Fruit fly (Drosophila melanogaster) whole organism, embryonic: ENCODE data around the gene Rbf.

Experiments used
- Abd-B ChIP-seq: fragments of 200-800 bp; sonication (Bioruptor generic); optimal IDR thresholded peaks from 2 replicates; lab custom pipeline; 2018; ENCODE audit warnings: missing biosample characterization, mild to moderate bottlenecking, missing genetic modification characterization, moderate library complexity
- Bteb2 ChIP-seq: fragments of 200-800 bp; sonication (Bioruptor generic); optimal IDR thresholded peaks from 2 replicates; lab custom pipeline; 2016; ENCODE audit warnings: missing biosample characterization, missing genetic modification characterization
- CG10274 ChIP-seq: fragments of 200-800 bp; sonication (Bioruptor generic); optimal IDR thresholded peaks from 3 replicates; lab custom pipeline; 2017; ENCODE audit warnings: missing biosample characterization, mild to moderate bottlenecking, missing genetic modification characterization
- CG10654 ChIP-seq: fragments of 200-800 bp; sonication (Bioruptor generic); optimal IDR thresholded peaks from 2 replicates; lab custom pipeline; 2016; ENCODE audit warnings: missing biosample characterization, missing genetic modification characterization
- CG11085 ChIP-seq: fragments of 200-800 bp; sonication (Bioruptor generic); IDR thresholded peaks from 2 replicates; pipeline ENCODE4 v1.3.6; 2022; ENCODE audit warnings: missing biosample characterization, missing genetic modification characterization
- CG12071 ChIP-seq: fragments of 200-800 bp; sonication (Bioruptor generic); optimal IDR thresholded peaks from 3 replicates; lab custom pipeline; 2018; ENCODE audit warnings: missing biosample characterization, mild to moderate bottlenecking, missing genetic modification characterization
- CG13123 ChIP-seq: fragments of 200-800 bp; sonication (Bioruptor generic); optimal IDR thresholded peaks from 2 replicates; lab custom pipeline; 2016; ENCODE audit warnings: missing biosample characterization, missing genetic modification characterization
- CG15601 ChIP-seq: fragments of 200-800 bp; sonication (Bioruptor generic); optimal IDR thresholded peaks from 3 replicates; lab custom pipeline; 2019; ENCODE audit warnings: missing biosample characterization, mild to moderate bottlenecking, missing genetic modification characterization, moderate library complexity
- CG1603 ChIP-seq: fragments of 200-800 bp; sonication (Bioruptor generic); optimal IDR thresholded peaks from 2 replicates; lab custom pipeline; 2019; ENCODE audit warnings: missing biosample characterization, mild to moderate bottlenecking, missing genetic modification characterization, moderate library complexity
- CG16815 ChIP-seq: fragments of 200-800 bp; sonication (Bioruptor generic); optimal IDR thresholded peaks from 3 replicates; lab custom pipeline; 2017; ENCODE audit warnings: missing biosample characterization, mild to moderate bottlenecking, missing genetic modification characterization
- CG17359 ChIP-seq: fragments of 200-800 bp; sonication (Bioruptor generic); optimal IDR thresholded peaks from 3 replicates; lab custom pipeline; 2018; ENCODE audit warnings: missing biosample characterization, mild to moderate bottlenecking, missing genetic modification characterization, moderate library complexity
- CG18011 ChIP-seq: fragments of 200-800 bp; sonication (Bioruptor generic); optimal IDR thresholded peaks from 2 replicates; lab custom pipeline; 2017; ENCODE audit warnings: missing biosample characterization, missing genetic modification characterization, mild to moderate bottlenecking, moderate library complexity, missing genotype
- CG30403 ChIP-seq: fragments of 200-800 bp; sonication (Bioruptor generic); optimal IDR thresholded peaks from 3 replicates; lab custom pipeline; 2016; ENCODE audit warnings: missing biosample characterization, missing genetic modification characterization
- CG31224 ChIP-seq: fragments of 200-800 bp; sonication (Bioruptor generic); IDR thresholded peaks from 2 replicates; pipeline ENCODE4 v1.3.6; 2022; ENCODE audit warnings: missing biosample characterization, missing genetic modification characterization
- CG4404 ChIP-seq: fragments of 200-800 bp; sonication (Bioruptor generic); IDR thresholded peaks from 2 replicates; pipeline ENCODE4 v1.3.6; 2022; ENCODE audit warnings: missing biosample characterization, missing genetic modification characterization
- CG5180 ChIP-seq: fragments of 200-800 bp; sonication (Bioruptor generic); optimal IDR thresholded peaks from 3 replicates; lab custom pipeline; 2017; ENCODE audit warnings: missing biosample characterization, missing genetic modification characterization, mild to moderate bottlenecking, moderate library complexity, missing genetic modification reagents
- CG5953 ChIP-seq: fragments of 200-800 bp; sonication (Bioruptor generic); IDR thresholded peaks from 2 replicates; pipeline ENCODE4 v1.3.6; 2022; ENCODE audit warnings: missing biosample characterization, missing genetic modification characterization
- CoRest ChIP-seq: fragments of 200-800 bp; sonication (Bioruptor generic); optimal IDR thresholded peaks from 3 replicates; lab custom pipeline; 2018; ENCODE audit warnings: missing biosample characterization, mild to moderate bottlenecking, missing genetic modification characterization, moderate library complexity
- Dip2 ChIP-seq: fragments of 200-800 bp; sonication (Bioruptor generic); IDR thresholded peaks from 2 replicates; pipeline ENCODE4 v1.3.6; 2022; ENCODE audit warnings: missing biosample characterization, missing genetic modification characterization
- ERR ChIP-seq: fragments of 200-800 bp; sonication (Bioruptor generic); optimal IDR thresholded peaks from 2 replicates; lab custom pipeline; 2016; ENCODE audit warnings: missing biosample characterization, missing genetic modification characterization
- Ets65A ChIP-seq: fragments of 200-800 bp; sonication (Bioruptor generic); peaks from one replicate; lab custom pipeline; 2016; ENCODE audit warnings: missing biosample characterization, missing genetic modification characterization
- HLH3B ChIP-seq: fragments of 200-800 bp; sonication (Bioruptor generic); IDR thresholded peaks from 2 replicates; pipeline ENCODE4 v1.3.6; 2022; ENCODE audit warnings: missing biosample characterization, missing genetic modification characterization
- Hmr ChIP-seq: fragments of 200-800 bp; sonication (Bioruptor generic); optimal IDR thresholded peaks from 3 replicates; lab custom pipeline; 2017; ENCODE audit warnings: mild to moderate bottlenecking, missing biosample characterization, missing genetic modification reagents, missing genetic modification characterization
- Jarid2 ChIP-seq: fragments of 200-800 bp; sonication (Bioruptor generic); optimal IDR thresholded peaks from 3 replicates; lab custom pipeline; 2017; ENCODE audit warnings: mild to moderate bottlenecking, missing biosample characterization, missing genetic modification reagents, missing genetic modification characterization
- Nf-YA ChIP-seq: fragments of 200-800 bp; sonication (Bioruptor generic); IDR thresholded peaks from 2 replicates; pipeline ENCODE4 v1.3.6; 2022; ENCODE audit warnings: missing biosample characterization, missing genetic modification characterization
- Oaz ChIP-seq: fragments of 200-800 bp; sonication (Bioruptor generic); IDR thresholded peaks from 2 replicates; pipeline ENCODE4 v1.3.6; 2022; ENCODE audit warnings: missing biosample characterization, missing genetic modification characterization
- Rx ChIP-seq: fragments of 200-800 bp; sonication (Bioruptor generic); IDR thresholded peaks from 2 replicates; pipeline ENCODE4 v1.3.6; 2022; ENCODE audit warnings: missing biosample characterization, missing genetic modification characterization
- Sry-δ ChIP-seq: fragments of 200-800 bp; sonication (Bioruptor generic); optimal IDR thresholded peaks from 2 replicates; lab custom pipeline; 2016; ENCODE audit warnings: missing biosample characterization, missing genetic modification characterization
- ac ChIP-seq: fragments of 200-800 bp; sonication (Bioruptor generic); optimal IDR thresholded peaks from 3 replicates; lab custom pipeline; 2017; ENCODE audit warnings: missing biosample characterization, mild to moderate bottlenecking, missing genetic modification characterization
- ap ChIP-seq: fragments of 200-800 bp; sonication (Bioruptor generic); IDR thresholded peaks from 2 replicates; pipeline ENCODE4 v1.3.6; 2022; ENCODE audit warnings: missing biosample characterization, missing genetic modification characterization
- bsh ChIP-seq, 2 experiments: fragments of 200-800 bp; sonication (Bioruptor generic); optimal IDR thresholded peaks; 2 replicates each; lab custom pipeline; 2017 to 2018; ENCODE audit warnings: mild to moderate bottlenecking in 2 of 2, missing biosample characterization in 2 of 2, missing genetic modification characterization in 2 of 2, moderate library complexity in 1 of 2
- dati ChIP-seq: fragments of 200-800 bp; sonication (Bioruptor generic); IDR thresholded peaks from 2 replicates; pipeline ENCODE4 v1.3.6; 2022; ENCODE audit warnings: missing biosample characterization, missing genetic modification characterization
- fd96Cb ChIP-seq: fragments of 200-800 bp; sonication (Bioruptor generic); optimal IDR thresholded peaks from 2 replicates; lab custom pipeline; 2018; ENCODE audit warnings: missing biosample characterization, mild to moderate bottlenecking, missing genetic modification characterization, moderate library complexity
- gem ChIP-seq: fragments of 200-800 bp; sonication (Bioruptor generic); optimal IDR thresholded peaks from 2 replicates; lab custom pipeline; 2019; ENCODE audit warnings: missing biosample characterization, mild to moderate bottlenecking, missing genetic modification characterization, moderate library complexity
- ham ChIP-seq: fragments of 200-800 bp; sonication (Bioruptor generic); IDR thresholded peaks from 2 replicates; pipeline ENCODE4 v1.3.6; 2022; ENCODE audit warnings: missing biosample characterization, missing genetic modification characterization
- jumu ChIP-seq: fragments of 200-800 bp; sonication (Bioruptor generic); optimal IDR thresholded peaks from 3 replicates; lab custom pipeline; 2016; ENCODE audit warnings: missing biosample characterization, missing genetic modification characterization
- ken ChIP-seq: fragments of 200-800 bp; sonication (Bioruptor generic); IDR thresholded peaks from 3 replicates; pipeline ENCODE4 v1.3.6; 2022; ENCODE audit warnings: missing biosample characterization, missing genetic modification characterization
- knrl ChIP-seq: fragments of 200-800 bp; sonication (Bioruptor generic); IDR thresholded peaks from 3 replicates; pipeline ENCODE4 v1.3.6; 2022; ENCODE audit warnings: missing biosample characterization, missing genetic modification characterization; ENCODE audit not compliant: partially characterized antibody
- lab ChIP-seq: fragments of 200-800 bp; sonication (Bioruptor generic); optimal IDR thresholded peaks from 3 replicates; lab custom pipeline; 2017; ENCODE audit warnings: missing biosample characterization, missing genetic modification characterization, mild to moderate bottlenecking, moderate library complexity, missing genetic modification reagents
- lmd ChIP-seq: fragments of 200-800 bp; sonication (Bioruptor generic); IDR thresholded peaks from 2 replicates; pipeline ENCODE4 v1.3.6; 2022; ENCODE audit warnings: missing biosample characterization, missing genetic modification characterization
- lov ChIP-seq, 2 experiments: fragments of 200-800 bp in 1 of 2; fragments of >200 bp in 1 of 2; sonication (Bioruptor generic) in 1 of 2; IDR thresholded peaks in 1 of 2; optimal IDR thresholded peaks in 1 of 2; 2 replicates in 1 of 2; 3 replicates in 1 of 2; pipeline versions ENCODE4 v1.3.6 to Lab custom; 2017 to 2022; ENCODE audit warnings: missing biosample characterization in 1 of 2, missing genetic modification characterization in 1 of 2
- luna ChIP-seq: fragments of 200-800 bp; sonication (Bioruptor generic); optimal IDR thresholded peaks from 2 replicates; lab custom pipeline; 2016; ENCODE audit warnings: missing biosample characterization, missing genetic modification characterization
- nmo ChIP-seq: fragments of 200-800 bp; sonication (Bioruptor generic); optimal IDR thresholded peaks from 2 replicates; lab custom pipeline; 2018; ENCODE audit warnings: missing biosample characterization, mild to moderate bottlenecking, missing genetic modification characterization, moderate library complexity
- onecut ChIP-seq: fragments of 200-800 bp; sonication (Bioruptor generic); IDR thresholded peaks from 2 replicates; pipeline ENCODE4 v1.3.6; 2022; ENCODE audit warnings: missing biosample characterization, missing genetic modification characterization
- pan ChIP-seq, 4 experiments: fragments of >200 bp in 3 of 4; fragments of 200-800 bp in 1 of 4; sonication (Bioruptor generic) in 1 of 4; optimal IDR thresholded peaks in 3 of 4; IDR thresholded peaks in 1 of 4; 2 replicates each; pipeline versions ENCODE4 v1.3.6 to Lab custom; 2017 to 2022; ENCODE audit warnings: missing biosample characterization in 2 of 4, missing genetic modification characterization in 2 of 4, mixed read lengths in 1 of 4
- pzg ChIP-seq: fragments of 200-800 bp; sonication (Bioruptor generic); optimal IDR thresholded peaks from 3 replicates; lab custom pipeline; 2018; ENCODE audit warnings: missing biosample characterization, mild to moderate bottlenecking, missing genetic modification characterization, moderate library complexity
- rib ChIP-seq: fragments of 200-800 bp; sonication (Bioruptor generic); IDR thresholded peaks from 2 replicates; pipeline ENCODE4 v1.3.6; 2022; ENCODE audit warnings: missing biosample characterization, missing genetic modification characterization
- slp2 ChIP-seq: fragments of 200-800 bp; sonication (Bioruptor generic); optimal IDR thresholded peaks from 2 replicates; lab custom pipeline; 2016; ENCODE audit warnings: missing biosample characterization, missing genetic modification characterization
- zen ChIP-seq: fragments of 200-800 bp; sonication (Bioruptor generic); optimal IDR thresholded peaks from 3 replicates; lab custom pipeline; 2018; ENCODE audit warnings: missing biosample characterization, mild to moderate bottlenecking, missing genetic modification characterization, moderate library complexity

Rbf gene

dm6 chrX:771431-772064 lies 29.7 kb downstream of the Rbf start (continued):
- TF ChIP-seq CG13123 (GFP tag; lab: Kevin White, UChicago) (no peak), gem (peak; percentile 69), CG5180 (no peak), Dip2 (no peak), CG5953 (GFP tag; lab: Robert Waterston, UW) (no peak), CG30403 (GFP tag; lab: Kevin White, UChicago) (peak; percentile 31), lov (optimal IDR thresholded peaks at IDR 0.05; lab: Kevin White, UChicago) (no peak), lov (GFP tag; IDR thresholded peaks at IDR 0.05; lab: Robert Waterston, UW) (0 out of 3 replicates have a peak, but pooled peaks have one; percentile 50), fd96Cb (tag; lab: Kevin White, UChicago) (peak; percentile 41), lab (peak; percentile 11), ham (GFP tag; lab: Robert Waterston, UW) (no peak), Ets65A (GFP tag; lab: Kevin White, UChicago) (peak; percentile 68), jumu (peak; percentile 32), zen (tag; lab: Kevin White, UChicago) (peak; percentile 30), ap (0 out of 2 replicates have a peak, but pooled peaks have one; percentile 15), pan (optimal IDR thresholded peaks at IDR 0.05; lab: Kevin White, UChicago) (no peak), pan (GFP tag; optimal IDR thresholded peaks at IDR 0.05 in 1 of 2, IDR thresholded peaks at IDR 0.05 in 1 of 2) (peak in 1 of 2 experiments; percentile 26), nmo (GFP tag; lab: Kevin White, UChicago) (peak; percentile 38), Abd-B (GFP tag; lab: Kevin White, UChicago) (no peak), CG15601 (tag; lab: Kevin White, UChicago) (peak; percentile 14), CG1603 (peak; percentile 76), CG16815 (GFP tag; lab: Kevin White, UChicago) (peak; percentile 23), CG18011 (GFP tag; lab: Kevin White, UChicago) (no peak), ac (GFP tag; lab: Kevin White, UChicago) (no peak), Oaz (GFP tag; lab: Robert Waterston, UW) (no peak), CG12071 (GFP tag; lab: Kevin White, UChicago) (peak; percentile 24), Hmr (GFP tag; lab: Kevin White, UChicago) (no peak), CoRest (peak; percentile 11), CG17359 (tag; lab: Kevin White, UChicago) (peak; percentile 34), Jarid2 (GFP tag; lab: Kevin White, UChicago) (peak; percentile 18), Bteb2 (GFP tag; lab: Kevin White, UChicago) (no peak), ken (no peak), Nf-YA (GFP tag; lab: Robert Waterston, UW) (no peak), CG11085 (no peak), luna (GFP tag; lab: Kevin White, UChicago) (no peak), CG4404 (GFP tag; lab: Robert Waterston, UW) (peak; percentile 29; the same call in 1 of the 2 replicates), Sry-δ (GFP tag; lab: Kevin White, UChicago) (no peak), HLH3B (0 out of 2 replicates have a peak, but pooled peaks have one; percentile 35), slp2 (no peak), CG31224 (no peak), onecut (GFP tag; lab: Robert Waterston, UW) (no peak), CG10654 (GFP tag; lab: Kevin White, UChicago) (peak; percentile 14), knrl (GFP tag; lab: Robert Waterston, UW) (no peak), CG10274 (no peak), ERR (GFP tag; lab: Kevin White, UChicago) (no peak), bsh (GFP tag; optimal IDR thresholded peaks at IDR 0.05; lab: Kevin White, UChicago) (peak in 1 of 2 experiments; percentile 68), lmd (GFP tag; lab: Robert Waterston, UW) (no peak), Rx (GFP tag; lab: Robert Waterston, UW) (no peak), dati (GFP tag; lab: Robert Waterston, UW) (no peak), pzg (GFP tag; lab: Kevin White, UChicago) (no peak), rib (GFP tag; lab: Robert Waterston, UW) (no peak)
